Worm (Caenorhabditis elegans) whole organism, L3 larva: ENCODE results near the gene C49H3.16.

Experiments
- ceh-82 ChIP-seq: fragments of 150-350 bp; optimal IDR thresholded peaks from 2 replicates; lab custom pipeline; 2014; ENCODE audit warnings: missing biosample characterization, missing genetic modification characterization
- ceh-9 ChIP-seq: sonication (generic microtip); optimal IDR thresholded peaks from 2 replicates; lab custom pipeline; 2018; ENCODE audit warnings: missing biosample characterization, missing genetic modification characterization
- daf-12 ChIP-seq: fragments of 150-350 bp; optimal IDR thresholded peaks from 2 replicates; lab custom pipeline; 2014; ENCODE audit warnings: missing biosample characterization, missing genetic modification reagents, missing genetic modification characterization
- fkh-10 ChIP-seq: sonication (generic microtip); optimal IDR thresholded peaks from 2 replicates; lab custom pipeline; 2017; ENCODE audit warnings: missing biosample characterization, missing genetic modification reagents, missing genetic modification characterization
- fkh-2 ChIP-seq: fragments of 150-350 bp; optimal IDR thresholded peaks from 2 replicates; lab custom pipeline; 2014; ENCODE audit warnings: missing biosample characterization, missing genetic modification reagents, missing genetic modification characterization
- mdl-1 ChIP-seq: fragments of 150-350 bp; optimal IDR thresholded peaks from 2 replicates; lab custom pipeline; 2014; ENCODE audit warnings: missing biosample characterization, missing genetic modification characterization
- pha-4 ChIP-seq: fragments of 150-350 bp; optimal IDR thresholded peaks from 2 replicates; lab custom pipeline; 2014; ENCODE audit warnings: missing biosample characterization, missing genetic modification reagents, missing genetic modification characterization
- sea-2 ChIP-seq: fragments of 150-350 bp; sonication (generic microtip); optimal IDR thresholded peaks from 4 replicates; lab custom pipeline; 2014; ENCODE audit warnings: missing biosample characterization, missing genetic modification reagents, missing genetic modification characterization
- skn-1 ChIP-seq: fragments of 150-350 bp; optimal IDR thresholded peaks from 2 replicates; lab custom pipeline; 2014; ENCODE audit warnings: missing biosample characterization, missing genetic modification characterization
- snpc-4 ChIP-seq: fragments of 150-350 bp; optimal IDR thresholded peaks from 2 replicates; lab custom pipeline; 2014; ENCODE audit warnings: missing biosample characterization, missing genetic modification characterization
- ztf-11 ChIP-seq: fragments of 150-350 bp; optimal IDR thresholded peaks from 2 replicates; lab custom pipeline; 2014; ENCODE audit warnings: missing biosample characterization, missing genetic modification characterization

ce11 chrIV:7926102-7926840 is 6.0 kb downstream of the C49H3.16 start, which contains the start of gene rps-2:
- TF ChIP-seq sea-2 (GFP tag; lab: Kevin White, UChicago) = no peak
- TF ChIP-seq daf-12 (tag; lab: Kevin White, UChicago) = no peak
- no peak for TF ChIP-seq snpc-4 (tag; lab: Kevin White, UChicago)
- no peak for TF ChIP-seq ceh-9 (tag; lab: Kevin White, UChicago)
- TF ChIP-seq pha-4 (tag; lab: Kevin White, UChicago) = no peak
- no peak for TF ChIP-seq skn-1 (tag; lab: Kevin White, UChicago)
- no peak for TF ChIP-seq ceh-82 (tag; lab: Kevin White, UChicago)
- no peak for TF ChIP-seq fkh-2 (tag; lab: Kevin White, UChicago)
- no peak for TF ChIP-seq ztf-11 (tag; lab: Kevin White, UChicago)
- no peak for TF ChIP-seq mdl-1
- no peak for TF ChIP-seq fkh-10 (GFP tag; lab: Kevin White, UChicago)
